Fruit fly (Drosophila melanogaster): ENCODE results near the gene kuk.

- TF ChIP-seq Blimp-1 (GFP tag; optimal IDR thresholded peaks at IDR 0.05): no peak
- TF ChIP-seq CG6792 (GFP tag; optimal IDR thresholded peaks at IDR 0.05): no peak
- no peak for TF ChIP-seq fd85E (GFP tag; optimal IDR thresholded peaks at IDR 0.05)
- TF ChIP-seq Smox (GFP tag; optimal IDR thresholded peaks at IDR 0.05): no peak
- TF ChIP-seq cyc (GFP tag; optimal IDR thresholded peaks at IDR 0.05): no peak
These were observed 38.9 kb downstream of the kuk start for dm6 chr3R:17118917-17119378.

Data from whole organism, prepupa.